Fruit fly (Drosophila melanogaster): ENCODE measurements around the gene Desat1.

- no peak for TF ChIP-seq CG8159 (tag; optimal IDR thresholded peaks at IDR 0.05)
- TF ChIP-seq CG9948 (tag; optimal IDR thresholded peaks at IDR 0.05) = no peak
- TF ChIP-seq CG14655 (GFP tag; optimal IDR thresholded peaks at IDR 0.05) = no peak
- no peak for TF ChIP-seq Snoo (tag; optimal IDR thresholded peaks at IDR 0.05)
- TF ChIP-seq fd96Ca (GFP tag; IDR thresholded peaks at IDR 0.05) = no peak
- TF ChIP-seq CG17806 (tag; optimal IDR thresholded peaks at IDR 0.05) = no peak
- TF ChIP-seq D1 (tag; optimal IDR thresholded peaks at IDR 0.05) = no peak
- TF ChIP-seq EcR (GFP tag; optimal IDR thresholded peaks at IDR 0.05) = peak; percentile 63
- TF ChIP-seq Pif1A (GFP tag; optimal IDR thresholded peaks at IDR 0.05) = no peak
- TF ChIP-seq Pif1B (GFP tag; optimal IDR thresholded peaks at IDR 0.05) = no peak
- no peak for TF ChIP-seq CG15710 (tag; optimal IDR thresholded peaks at IDR 0.05)
- TF ChIP-seq rn (GFP tag; IDR thresholded peaks at IDR 0.05) = no peak
- TF ChIP-seq CG34367 (tag; optimal IDR thresholded peaks at IDR 0.05) = no peak
- TF ChIP-seq CG10348 (GFP tag; IDR thresholded peaks at IDR 0.05) = 0 out of 2 replicates have a peak, but pooled peaks have one; percentile 9
Measured at dm6 chr3R:12451888-12452514, 12.6 kb downstream of the Desat1 start, which contains the start of gene CG5509.
